Fruit fly (Drosophila melanogaster) whole organism, embryonic: ENCODE data around the gene CG43630.
A peak's percentile ranks its signal among the peaks of the same experiment; 100 is the strongest.

Source experiments
- Atf6 ChIP-seq: fragments of 200-800 bp; sonication (Bioruptor generic); IDR thresholded peaks from 2 replicates; pipeline ENCODE4 v1.3.6; 2022; ENCODE audit warnings: missing biosample characterization, missing genetic modification characterization
- Blimp-1 ChIP-seq: fragments of 200-800 bp; sonication (Bioruptor generic); optimal IDR thresholded peaks from 3 replicates; lab custom pipeline; 2018; ENCODE audit warnings: missing biosample characterization, missing genetic modification characterization, mild to moderate bottlenecking, moderate library complexity, missing genetic modification reagents
- CG10366 ChIP-seq: fragments of 200-800 bp; sonication (Bioruptor generic); IDR thresholded peaks from 2 replicates; pipeline ENCODE4 v1.3.6; 2022; ENCODE audit warnings: missing biosample characterization, missing genetic modification characterization
- CG11085 ChIP-seq: fragments of 200-800 bp; sonication (Bioruptor generic); IDR thresholded peaks from 2 replicates; pipeline ENCODE4 v1.3.6; 2022; ENCODE audit warnings: missing biosample characterization, missing genetic modification characterization
- CG11456 ChIP-seq: fragments of 200-800 bp; sonication (Bioruptor generic); IDR thresholded peaks from 3 replicates; pipeline ENCODE4 v1.3.6; 2022; ENCODE audit warnings: missing biosample characterization, missing genetic modification characterization
- CG11695 ChIP-seq: fragments of 200-800 bp; sonication (Bioruptor generic); IDR thresholded peaks from 3 replicates; pipeline ENCODE4 v1.3.6; 2022; ENCODE audit warnings: missing biosample characterization, missing genetic modification characterization
- CG11723 ChIP-seq: fragments of 200-800 bp; sonication (Bioruptor generic); optimal IDR thresholded peaks from 2 replicates; lab custom pipeline; 2017; ENCODE audit warnings: missing biosample characterization, mild to moderate bottlenecking, missing genetic modification characterization
- CG12299 ChIP-seq: fragments of 200-800 bp; sonication (Bioruptor generic); optimal IDR thresholded peaks from 2 replicates; lab custom pipeline; 2018; ENCODE audit warnings: missing biosample characterization, mild to moderate bottlenecking, missing genetic modification characterization
- CG15073 ChIP-seq: fragments of 200-800 bp; sonication (Bioruptor generic); optimal IDR thresholded peaks from 2 replicates; lab custom pipeline; 2016; ENCODE audit warnings: missing biosample characterization, missing genetic modification characterization
- CG1603 ChIP-seq: fragments of 200-800 bp; sonication (Bioruptor generic); optimal IDR thresholded peaks from 2 replicates; lab custom pipeline; 2019; ENCODE audit warnings: missing biosample characterization, mild to moderate bottlenecking, missing genetic modification characterization, moderate library complexity
- CG17328 ChIP-seq: fragments of 200-800 bp; sonication (Bioruptor generic); IDR thresholded peaks from 2 replicates; pipeline ENCODE4 v1.3.6; 2022; ENCODE audit warnings: missing biosample characterization, missing genetic modification characterization
- CG2129 ChIP-seq: fragments of 200-800 bp; sonication (Bioruptor generic); IDR thresholded peaks from 2 replicates; pipeline ENCODE4 v1.3.6; 2022; ENCODE audit warnings: missing biosample characterization, missing genetic modification characterization; ENCODE audit not compliant: partially characterized antibody
- CG31441 ChIP-seq: fragments of 200-800 bp; sonication (Bioruptor generic); IDR thresholded peaks from 2 replicates; pipeline ENCODE4 v1.3.6; 2022; ENCODE audit warnings: missing biosample characterization, missing genetic modification characterization
- CG32532 ChIP-seq: fragments of 200-800 bp; sonication (Bioruptor generic); IDR thresholded peaks from 2 replicates; pipeline ENCODE4 v1.3.6; 2022; ENCODE audit warnings: missing biosample characterization, missing genetic modification characterization
- CG34376 ChIP-seq: fragments of 200-800 bp; sonication (Bioruptor generic); optimal IDR thresholded peaks from 2 replicates; lab custom pipeline; 2018; ENCODE audit warnings: missing biosample characterization, mild to moderate bottlenecking, missing genetic modification characterization
- CG3838 ChIP-seq: fragments of 200-800 bp; sonication (Bioruptor generic); optimal IDR thresholded peaks from 3 replicates; lab custom pipeline; 2016; ENCODE audit warnings: missing biosample characterization, missing genetic modification characterization
- CG4328 ChIP-seq: fragments of 200-800 bp; sonication (Bioruptor generic); optimal IDR thresholded peaks from 3 replicates; lab custom pipeline; 2017; ENCODE audit warnings: missing biosample characterization, missing genetic modification reagents, missing genetic modification characterization
- CG5953 ChIP-seq: fragments of 200-800 bp; sonication (Bioruptor generic); IDR thresholded peaks from 2 replicates; pipeline ENCODE4 v1.3.6; 2022; ENCODE audit warnings: missing biosample characterization, missing genetic modification characterization
- CG6813 ChIP-seq: fragments of 200-800 bp; sonication (Bioruptor generic); optimal IDR thresholded peaks from 2 replicates; lab custom pipeline; 2017; ENCODE audit warnings: missing biosample characterization, missing genetic modification characterization, mild to moderate bottlenecking, moderate library complexity, missing genetic modification reagents
- CG7357 ChIP-seq: fragments of 200-800 bp; sonication (Bioruptor generic); IDR thresholded peaks from 3 replicates; pipeline ENCODE4 v1.3.6; 2022; ENCODE audit warnings: missing biosample characterization, missing genetic modification characterization
- CG7928 ChIP-seq: fragments of 200-800 bp; sonication (Bioruptor generic); optimal IDR thresholded peaks from 2 replicates; lab custom pipeline; 2017; ENCODE audit warnings: missing biosample characterization, mild to moderate bottlenecking, missing genetic modification characterization
- Chrac-16 ChIP-seq: fragments of 200-800 bp; sonication (Bioruptor generic); optimal IDR thresholded peaks from 3 replicates; lab custom pipeline; 2016; ENCODE audit warnings: missing biosample characterization, missing genetic modification characterization
- Doc2 ChIP-seq: fragments of 200-800 bp; sonication (Bioruptor generic); IDR thresholded peaks from 2 replicates; pipeline ENCODE4 v1.3.6; 2022; ENCODE audit warnings: missing biosample characterization, missing genetic modification characterization
- Drgx ChIP-seq: fragments of 200-800 bp; sonication (Bioruptor generic); IDR thresholded peaks from 2 replicates; pipeline ENCODE4 v1.3.6; 2022; ENCODE audit warnings: missing biosample characterization, missing genetic modification characterization
- Elba2 ChIP-seq: fragments of 200-800 bp; sonication (Bioruptor generic); optimal IDR thresholded peaks from 3 replicates; lab custom pipeline; 2016; ENCODE audit warnings: missing biosample characterization, missing genetic modification characterization
- Fer1 ChIP-seq: fragments of 200-800 bp; sonication (Bioruptor generic); optimal IDR thresholded peaks from 2 replicates; lab custom pipeline; 2017; ENCODE audit warnings: missing biosample characterization, mild to moderate bottlenecking, missing genetic modification characterization
- Fer2 ChIP-seq: fragments of 200-800 bp; sonication (Bioruptor generic); optimal IDR thresholded peaks from 2 replicates; lab custom pipeline; 2018; ENCODE audit warnings: missing biosample characterization, mild to moderate bottlenecking, missing genetic modification characterization, moderate library complexity
- Hr51 ChIP-seq, 2 experiments: fragments of 200-800 bp; sonication (Bioruptor generic); optimal IDR thresholded peaks; 2 replicates in 1 of 2; 3 replicates in 1 of 2; lab custom pipeline; 2016 to 2018; ENCODE audit warnings: missing biosample characterization in 2 of 2, missing genetic modification characterization in 2 of 2, mild to moderate bottlenecking in 1 of 2, moderate library complexity in 1 of 2
- MBD-R2 ChIP-seq: fragments of 200-800 bp; sonication (Bioruptor generic); IDR thresholded peaks from 2 replicates; pipeline ENCODE4 v1.3.6; 2022; ENCODE audit warnings: missing biosample characterization, missing genetic modification characterization
- NC2α ChIP-seq: fragments of 200-800 bp; sonication (Bioruptor generic); optimal IDR thresholded peaks from 2 replicates; lab custom pipeline; 2016; ENCODE audit warnings: missing biosample characterization, missing genetic modification characterization
- Nf-YC ChIP-seq: fragments of 200-800 bp; optimal IDR thresholded peaks from 3 replicates; lab custom pipeline; 2019; ENCODE audit warnings: missing biosample characterization, mild to moderate bottlenecking, missing genetic modification characterization, moderate library complexity
- Scr ChIP-seq: fragments of 200-800 bp; sonication (Bioruptor generic); IDR thresholded peaks from 2 replicates; pipeline ENCODE4 v1.3.6; 2022; ENCODE audit warnings: missing biosample characterization, missing genetic modification characterization; ENCODE audit not compliant: partially characterized antibody
- Sry-δ ChIP-seq: fragments of 200-800 bp; sonication (Bioruptor generic); optimal IDR thresholded peaks from 2 replicates; lab custom pipeline; 2016; ENCODE audit warnings: missing biosample characterization, missing genetic modification characterization
- Usf ChIP-seq: fragments of 200-800 bp; sonication (Bioruptor generic); optimal IDR thresholded peaks from 2 replicates; lab custom pipeline; 2017; ENCODE audit warnings: missing genotype, missing biosample characterization, missing genetic modification characterization
- az2 ChIP-seq: fragments of 200-800 bp; sonication (Bioruptor generic); optimal IDR thresholded peaks from 3 replicates; lab custom pipeline; 2016; ENCODE audit warnings: missing biosample characterization, missing genetic modification characterization
- bbx ChIP-seq: fragments of 200-800 bp; sonication (Bioruptor generic); IDR thresholded peaks from 2 replicates; pipeline ENCODE4 v1.3.6; 2022; ENCODE audit warnings: missing biosample characterization, missing genetic modification characterization; ENCODE audit not compliant: partially characterized antibody
- cg ChIP-seq: fragments of 200-800 bp; sonication (Bioruptor generic); optimal IDR thresholded peaks from 3 replicates; lab custom pipeline; 2019; ENCODE audit warnings: missing biosample characterization, mild to moderate bottlenecking, missing genetic modification characterization, moderate library complexity
- chm ChIP-seq: fragments of 200-800 bp; sonication (Bioruptor generic); IDR thresholded peaks from 2 replicates; pipeline ENCODE4 v1.3.6; 2022; ENCODE audit warnings: missing biosample characterization, missing genetic modification characterization
- croc ChIP-seq: fragments of 200-800 bp; sonication (Bioruptor generic); conservative IDR thresholded peaks from 3 replicates; pipeline ENCODE4 v1.3.6; 2022; ENCODE audit warnings: missing biosample characterization, missing genetic modification characterization
- dan ChIP-seq: fragments of 200-800 bp; sonication (Bioruptor generic); IDR thresholded peaks from 2 replicates; pipeline ENCODE4 v1.3.6; 2022; ENCODE audit warnings: missing biosample characterization, missing genetic modification characterization
- dm ChIP-seq: fragments of 200-800 bp; sonication (Bioruptor generic); optimal IDR thresholded peaks from 3 replicates; lab custom pipeline; 2016; ENCODE audit warnings: missing biosample characterization, missing genetic modification characterization
- dmrt99B ChIP-seq: fragments of 200-800 bp; sonication (Bioruptor generic); optimal IDR thresholded peaks from 2 replicates; lab custom pipeline; 2018; ENCODE audit warnings: missing biosample characterization, mild to moderate bottlenecking, missing genetic modification characterization, moderate library complexity
- dysf ChIP-seq: fragments of 200-800 bp; sonication (Bioruptor generic); IDR thresholded peaks from 3 replicates; pipeline ENCODE4 v1.3.6; 2022; ENCODE audit warnings: missing biosample characterization, missing genetic modification characterization
- gem ChIP-seq: fragments of 200-800 bp; sonication (Bioruptor generic); optimal IDR thresholded peaks from 2 replicates; lab custom pipeline; 2019; ENCODE audit warnings: missing biosample characterization, mild to moderate bottlenecking, missing genetic modification characterization, moderate library complexity
- gro ChIP-seq: fragments of 200-800 bp; sonication (Bioruptor generic); optimal IDR thresholded peaks from 2 replicates; lab custom pipeline; 2016; ENCODE audit warnings: missing biosample characterization, missing genetic modification characterization
- klu ChIP-seq: fragments of 200-800 bp; sonication (Bioruptor generic); IDR thresholded peaks from 2 replicates; pipeline ENCODE4 v1.3.6; 2022; ENCODE audit warnings: missing biosample characterization, missing genetic modification characterization
- knrl ChIP-seq: fragments of 200-800 bp; sonication (Bioruptor generic); IDR thresholded peaks from 3 replicates; pipeline ENCODE4 v1.3.6; 2022; ENCODE audit warnings: missing biosample characterization, missing genetic modification characterization; ENCODE audit not compliant: partially characterized antibody
- nerfin-1 ChIP-seq: fragments of 200-800 bp; sonication (Bioruptor generic); optimal IDR thresholded peaks from 3 replicates; lab custom pipeline; 2019; ENCODE audit warnings: missing biosample characterization, mild to moderate bottlenecking, missing genetic modification characterization, moderate library complexity
- odd ChIP-seq: fragments of 200-800 bp; sonication (Bioruptor generic); optimal IDR thresholded peaks from 2 replicates; lab custom pipeline; 2017; ENCODE audit warnings: missing biosample characterization, mild to moderate bottlenecking, missing genetic modification characterization
- onecut ChIP-seq: fragments of 200-800 bp; sonication (Bioruptor generic); IDR thresholded peaks from 2 replicates; pipeline ENCODE4 v1.3.6; 2022; ENCODE audit warnings: missing biosample characterization, missing genetic modification characterization
- shn ChIP-seq: fragments of 200-800 bp; sonication (Bioruptor generic); optimal IDR thresholded peaks from 3 replicates; lab custom pipeline; 2016; ENCODE audit warnings: missing biosample characterization, missing genetic modification characterization
- ssp ChIP-seq: fragments of 200-800 bp; sonication (Bioruptor generic); IDR thresholded peaks from 2 replicates; pipeline ENCODE4 v1.3.6; 2022; ENCODE audit warnings: missing biosample characterization, missing genetic modification characterization

CG43630 gene

DNA sequence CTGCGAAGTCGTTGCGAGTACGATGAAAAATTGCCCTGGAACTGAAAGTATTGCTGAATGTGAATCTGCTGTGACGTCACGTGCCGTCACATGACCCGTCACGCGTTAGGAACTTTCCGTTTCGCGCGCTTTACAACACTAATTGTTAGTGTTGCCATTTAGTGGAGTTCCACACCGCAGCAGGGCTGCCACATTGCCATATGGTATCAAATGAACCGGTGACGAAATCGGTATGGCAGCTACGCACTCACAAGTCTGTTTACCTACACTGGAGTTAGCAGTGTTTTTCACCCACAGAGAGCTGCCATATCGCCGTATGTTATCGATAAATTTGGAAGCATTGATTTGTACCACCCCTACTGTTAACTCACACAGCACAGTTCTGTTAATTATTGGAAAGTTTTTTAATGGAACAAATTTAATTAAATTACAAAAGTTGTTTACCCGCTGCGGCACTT, 48.3 kb downstream of the CG43630 start, which contains the start of the genes Vha55 and Snx3 (continued):
- TF ChIP-seq CG4328 (GFP tag; lab: Kevin White, UChicago) (no peak), CG6813 (no peak), NC2α (GFP tag; lab: Kevin White, UChicago) (peak; percentile 60), CG11723 (GFP tag; lab: Kevin White, UChicago) (no peak), Drgx (GFP tag; lab: Robert Waterston, UW) (no peak), dm (peak; percentile 97), Chrac-16 (GFP tag; lab: Kevin White, UChicago) (peak; percentile 59), ssp (GFP tag; lab: Robert Waterston, UW) (no peak), az2 (GFP tag; lab: Kevin White, UChicago) (peak; percentile 52), shn (peak; percentile 84), CG11456 (no peak), Scr (no peak), gro (peak; percentile 93), CG17328 (GFP tag; lab: Robert Waterston, UW) (no peak), gem (tag; lab: Kevin White, UChicago) (peak; percentile 43), chm (GFP tag; lab: Robert Waterston, UW) (no peak), CG12299 (peak; percentile 54), Atf6 (no peak), CG7928 (peak; percentile 60), CG5953 (GFP tag; lab: Robert Waterston, UW) (no peak), CG1603 (tag; lab: Kevin White, UChicago) (peak; percentile 96), nerfin-1 (tag; lab: Kevin White, UChicago) (peak; percentile 95), CG34376 (peak; percentile 46), CG11695 (GFP tag; lab: Robert Waterston, UW) (no peak), Usf (GFP tag; lab: Kevin White, UChicago) (peak; percentile 99), bbx (GFP tag; lab: Robert Waterston, UW) (no peak), Hr51 (GFP tag; optimal IDR thresholded peaks at IDR 0.05; lab: Kevin White, UChicago) (peak; percentile 23 to 81), Fer2 (tag; lab: Kevin White, UChicago) (peak; percentile 18), CG7357 (no peak), dmrt99B (no peak), CG15073 (GFP tag; lab: Kevin White, UChicago) (no peak), croc (peak; percentile 31; the same call in 2 of the 3 replicates), Fer1 (GFP tag; lab: Kevin White, UChicago) (peak; percentile 77), Blimp-1 (peak; percentile 59), odd (no peak), CG2129 (GFP tag; lab: Robert Waterston, UW) (no peak), knrl (GFP tag; lab: Robert Waterston, UW) (no peak), CG10366 (no peak), cg (GFP tag; lab: Kevin White, UChicago) (no peak), dan (GFP tag; lab: Robert Waterston, UW) (no peak), MBD-R2 (GFP tag; lab: Robert Waterston, UW) (no peak), Nf-YC (tag; lab: Kevin White, UChicago) (peak; percentile 62), dysf (GFP tag; lab: Robert Waterston, UW) (no peak), Elba2 (GFP tag; lab: Kevin White, UChicago) (no peak), onecut (GFP tag; lab: Robert Waterston, UW) (peak; percentile 37), Doc2 (GFP tag; lab: Robert Waterston, UW) (no peak), CG3838 (GFP tag; lab: Kevin White, UChicago) (peak; percentile 1), klu (GFP tag; lab: Robert Waterston, UW) (no peak), Sry-δ (GFP tag; lab: Kevin White, UChicago) (peak; percentile 97), CG11085 (GFP tag; lab: Robert Waterston, UW) (no peak), CG31441 (GFP tag; lab: Robert Waterston, UW) (no peak), CG32532 (GFP tag; lab: Robert Waterston, UW) (no peak)
